Fruit fly (Drosophila melanogaster): ENCODE results near the gene CG3308.
A peak's percentile ranks its signal among the peaks of the same experiment; 100 is the strongest.

CG3308 gene

DNA sequence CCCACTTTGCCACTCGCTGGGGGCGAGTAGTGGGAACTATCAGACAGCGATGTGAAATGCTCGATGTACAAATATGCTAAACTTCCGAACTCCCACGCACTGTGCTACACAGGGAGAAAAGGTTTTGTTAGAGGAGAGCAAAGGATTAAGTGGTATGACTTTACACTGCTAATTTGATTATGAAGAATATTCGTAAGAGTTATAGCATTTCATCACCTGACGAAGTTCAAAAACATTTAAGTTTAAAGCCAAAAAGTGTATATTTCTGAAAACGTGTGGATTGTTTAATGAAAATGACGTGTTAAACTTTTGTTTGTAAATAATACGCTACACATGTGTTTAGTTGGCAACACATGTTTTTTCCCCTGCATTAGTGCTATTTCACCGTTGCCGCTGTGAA lies 14.8 kb upstream of the CG3308 start (continued):
- TF ChIP-seq CG2875 (GFP tag; optimal IDR thresholded peaks at IDR 0.05): no peak
- peak; percentile 13 for TF ChIP-seq pnt (GFP tag; optimal IDR thresholded peaks at IDR 0.05)
- TF ChIP-seq Med (GFP tag): peak; percentile 77
- no peak for TF ChIP-seq CG18011 (GFP tag; optimal IDR thresholded peaks at IDR 0.05)
- TF ChIP-seq Atf-2 (GFP tag; optimal IDR thresholded peaks at IDR 0.05): no peak
- peak; percentile 50 for TF ChIP-seq CG7556 (GFP tag; optimal IDR thresholded peaks at IDR 0.05)
- TF ChIP-seq CG18599 (GFP tag; optimal IDR thresholded peaks at IDR 0.05): peak; percentile 26
- TF ChIP-seq dpn (GFP tag; optimal IDR thresholded peaks at IDR 0.05): peak; percentile 6 to 8
- no peak for TF ChIP-seq pan (optimal IDR thresholded peaks at IDR 0.05)
- TF ChIP-seq pan (GFP tag; optimal IDR thresholded peaks at IDR 0.05 in 1 of 2, IDR thresholded peaks at IDR 0.05 in 1 of 2): peak in 1 of 2 experiments; percentile 9
- TF ChIP-seq CG34376 (GFP tag; optimal IDR thresholded peaks at IDR 0.05): no peak
- peak; percentile 23 for TF ChIP-seq Sox102F (GFP tag; optimal IDR thresholded peaks at IDR 0.05)
- peak; percentile 6 for TF ChIP-seq CG12071 (GFP tag; optimal IDR thresholded peaks at IDR 0.05)
- TF ChIP-seq NfI (GFP tag; optimal IDR thresholded peaks at IDR 0.05): peak; percentile 12
- TF ChIP-seq Camta (GFP tag; optimal IDR thresholded peaks at IDR 0.05): no peak
- peak; percentile 36 for TF ChIP-seq Oli (tag; optimal IDR thresholded peaks at IDR 0.05)
- TF ChIP-seq Mad (GFP tag; optimal IDR thresholded peaks at IDR 0.05): no peak
- peak; percentile 40; the same call in 1 of the 2 replicates for TF ChIP-seq CG6689 (GFP tag; IDR thresholded peaks at IDR 0.05)
- TF ChIP-seq CG8089 (GFP tag; optimal IDR thresholded peaks at IDR 0.05): no peak
- TF ChIP-seq zen2 (GFP tag; IDR thresholded peaks at IDR 0.05; ENCODE audit: partially characterized antibody): no peak
- TF ChIP-seq CG18619 (GFP tag; optimal IDR thresholded peaks at IDR 0.05): peak; percentile 4
- no peak for TF ChIP-seq Nf-YB (GFP tag; optimal IDR thresholded peaks at IDR 0.05)
- TF ChIP-seq CG14860 (GFP tag; IDR thresholded peaks at IDR 0.05; ENCODE audit: partially characterized antibody): no peak
- no peak for TF ChIP-seq dimm (GFP tag; IDR thresholded peaks at IDR 0.05)
- no peak for TF ChIP-seq pfk (GFP tag; optimal IDR thresholded peaks at IDR 0.05)
- TF ChIP-seq CG7357 (GFP tag; IDR thresholded peaks at IDR 0.05): no peak
- peak; percentile 15 for TF ChIP-seq cwo (GFP tag; optimal IDR thresholded peaks at IDR 0.05)
- TF ChIP-seq prd (optimal IDR thresholded peaks at IDR 0.05): no peak
- 0 out of 3 replicates have a peak, but pooled peaks have one; percentile 19 for TF ChIP-seq prd (GFP tag; IDR thresholded peaks at IDR 0.05)

DNA sequence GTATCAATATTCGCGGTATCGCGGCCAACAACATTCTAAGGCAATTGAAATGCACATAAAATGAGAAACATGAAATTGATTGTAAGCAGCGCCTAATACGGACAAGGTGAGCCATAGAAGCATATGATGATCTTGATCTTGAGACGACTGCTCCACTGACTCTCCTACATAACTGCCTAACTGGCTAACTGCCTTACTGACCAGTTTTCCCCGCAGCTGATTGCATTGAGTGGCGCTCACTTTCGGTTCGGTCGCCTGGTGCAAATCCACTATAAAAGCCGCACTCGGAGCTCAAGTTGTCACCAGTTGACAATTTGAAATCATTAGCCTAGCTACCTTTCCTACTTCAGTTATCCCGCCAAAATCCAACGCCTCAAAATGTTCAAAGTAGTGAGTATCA lies 9.3 kb upstream of the CG3308 start, which contains the start of gene CG17298:
CG17298 (plus strand) TSS at position 301 of the 400 bp plus-strand sequence.
- no peak for TF ChIP-seq Atf6 (GFP tag; IDR thresholded peaks at IDR 0.05)

DNA sequence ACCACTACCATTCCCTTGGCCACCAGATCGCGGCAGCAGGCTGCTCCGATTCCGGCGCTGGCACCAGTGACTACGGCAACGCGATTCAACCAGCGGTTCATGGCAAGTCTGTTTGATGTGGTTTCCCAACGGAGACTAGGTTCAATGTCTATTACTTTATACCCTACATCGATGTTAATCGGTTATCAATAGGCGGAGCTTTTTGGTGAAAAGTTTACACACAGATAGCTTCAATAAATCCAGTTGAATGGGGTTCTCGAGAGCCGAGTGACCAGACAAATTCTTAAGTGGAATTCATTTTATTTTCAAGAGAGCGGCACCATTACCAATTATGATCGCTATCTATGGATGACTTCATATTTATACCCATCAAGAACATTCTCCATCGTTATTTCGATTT lies 2.5 kb upstream of the CG3308 start, which contains the start of gene CG3301:
CG3301 (minus strand) TSS at position 139 of the 400 bp plus-strand sequence.
- TF ChIP-seq Blimp-1 (GFP tag; optimal IDR thresholded peaks at IDR 0.05) (no peak), dmrt99B (tag; optimal IDR thresholded peaks at IDR 0.05) (no peak), CrebB (tag; optimal IDR thresholded peaks at IDR 0.05) (no peak), CG13287 (GFP tag; IDR thresholded peaks at IDR 0.05; ENCODE audit: partially characterized antibody) (no peak), lmd (GFP tag; IDR thresholded peaks at IDR 0.05) (no peak), vnd (GFP tag; IDR thresholded peaks at IDR 0.05; ENCODE audit: partially characterized antibody) (peak; percentile 56), lab (GFP tag; optimal IDR thresholded peaks at IDR 0.05) (peak; percentile 12), esg (GFP tag; conservative IDR thresholded peaks at IDR 0.05) (no peak), CG4360 (GFP tag; IDR thresholded peaks at IDR 0.05) (no peak), Abd-B (GFP tag; optimal IDR thresholded peaks at IDR 0.05) (no peak), CG10274 (GFP tag; optimal IDR thresholded peaks at IDR 0.05) (peak; percentile 43), dimm (GFP tag; IDR thresholded peaks at IDR 0.05) (no peak), CG11456 (GFP tag; IDR thresholded peaks at IDR 0.05) (no peak), mirr (GFP tag; optimal IDR thresholded peaks at IDR 0.05) (peak; percentile 65), CG14710 (tag; optimal IDR thresholded peaks at IDR 0.05) (no peak), CG17829 (tag; optimal IDR thresholded peaks at IDR 0.05) (no peak), sens-2 (GFP tag; IDR thresholded peaks at IDR 0.05) (no peak), yki (optimal IDR thresholded peaks at IDR 0.05) (no peak), wdn (GFP tag; IDR thresholded peaks at IDR 0.05) (no peak), gem (tag; optimal IDR thresholded peaks at IDR 0.05) (peak; percentile 73), Oaz (GFP tag; IDR thresholded peaks at IDR 0.05) (no peak)
